Worm (Caenorhabditis elegans): ENCODE results near the gene htz-1.

htz-1 gene

ce11 chrIV:4422029-4422428 lies 24.0 kb upstream of the htz-1 start, which contains the start of gene clec-175:
Gene clec-175, plus strand, starts transcription at chrIV:4422329.
- no peak for TF ChIP-seq ceh-27 (GFP tag; optimal IDR thresholded peaks at IDR 0.05)
- no peak for TF ChIP-seq F39B2.1 (GFP tag; IDR thresholded peaks at IDR 0.05)
- no peak for TF ChIP-seq ztf-3 (GFP tag; optimal IDR thresholded peaks at IDR 0.05)
- no peak for TF ChIP-seq C06A6.2 (GFP tag; conservative IDR thresholded peaks at IDR 0.05)
- TF ChIP-seq nfyb-1 (GFP tag; IDR thresholded peaks at IDR 0.05), result no peak
- TF ChIP-seq B0035.1 (tag; optimal IDR thresholded peaks at IDR 0.05), result no peak
- TF ChIP-seq ztf-18 (tag; optimal IDR thresholded peaks at IDR 0.05), result no peak
- no peak for TF ChIP-seq K11D2.4 (GFP tag; IDR thresholded peaks at IDR 0.05)
- TF ChIP-seq dpff-1 (tag; optimal IDR thresholded peaks at IDR 0.05), result no peak
- TF ChIP-seq hrde-1 (tag; optimal IDR thresholded peaks at IDR 0.05; ENCODE audit: borderline replicate concordance), result no peak
- TF ChIP-seq madf-3 (GFP tag; IDR thresholded peaks at IDR 0.05), result no peak
- TF ChIP-seq nhr-120 (GFP tag; IDR thresholded peaks at IDR 0.05), result no peak
- no peak for TF ChIP-seq snpc-4 (GFP tag; optimal IDR thresholded peaks at IDR 0.05)
- TF ChIP-seq snpc-4 (tag; optimal IDR thresholded peaks at IDR 0.05), result no peak

ce11 chrIV:4423026-4423425 lies 23.0 kb upstream of the htz-1 start:
- TF ChIP-seq nfya-2 (GFP tag; IDR thresholded peaks at IDR 0.05) (no peak), hmg-1.2 (GFP tag; IDR thresholded peaks at IDR 0.05) (no peak), lag-1 (GFP tag; IDR thresholded peaks at IDR 0.05) (no peak), ama-1 (optimal IDR thresholded peaks at IDR 0.05) (no peak), ama-1 (GFP tag; optimal IDR thresholded peaks at IDR 0.05) (no peak), nhr-179 (tag; optimal IDR thresholded peaks at IDR 0.05) (no peak), mxl-1 (tag; optimal IDR thresholded peaks at IDR 0.05) (no peak), atf-7 (tag; optimal IDR thresholded peaks at IDR 0.05) (no peak), gei-17 (GFP tag; optimal IDR thresholded peaks at IDR 0.05) (no peak), aptf-2 (GFP tag; conservative IDR thresholded peaks at IDR 0.05) (no peak), athp-1 (tag; optimal IDR thresholded peaks at IDR 0.05) (no peak), C17E4.6 (GFP tag; IDR thresholded peaks at IDR 0.05) (no peak), B0261.1 (tag; optimal IDR thresholded peaks at IDR 0.05) (no peak), mes-4 (tag; optimal IDR thresholded peaks at IDR 0.05) (no peak), egl-44 (GFP tag; IDR thresholded peaks at IDR 0.05) (no peak), let-526 (GFP tag; IDR thresholded peaks at IDR 0.05) (no peak), xnd-1 (tag; optimal IDR thresholded peaks at IDR 0.05) (no peak)

- no peak for TF ChIP-seq pbrm-1 (GFP tag; IDR thresholded peaks at IDR 0.05)
- peak; percentile 48; the same call in 1 of the 2 replicates for TF ChIP-seq nfyb-1 (GFP tag; IDR thresholded peaks at IDR 0.05)
Measured at ce11 chrIV:4423885-4424284, 22.1 kb upstream of the htz-1 start.

- TF ChIP-seq sdz-38 (tag; optimal IDR thresholded peaks at IDR 0.05) (no peak), madf-8 (GFP tag; conservative IDR thresholded peaks at IDR 0.05) (no peak), ceh-100 (GFP tag; IDR thresholded peaks at IDR 0.05) (no peak), unc-130 (GFP tag; optimal IDR thresholded peaks at IDR 0.05) (no peak), T26A5.8 (tag; optimal IDR thresholded peaks at IDR 0.05) (no peak), snpc-3.4 (tag; optimal IDR thresholded peaks at IDR 0.05) (no peak), lir-1 (GFP tag; conservative IDR thresholded peaks at IDR 0.05) (no peak), rpc-1 (optimal IDR thresholded peaks at IDR 0.05) (no peak), rpc-1 (tag; optimal IDR thresholded peaks at IDR 0.05) (no peak), nhr-80 (tag; optimal IDR thresholded peaks at IDR 0.05) (no peak), ztf-28 (GFP tag; IDR thresholded peaks at IDR 0.05) (no peak), let-607 (tag; optimal IDR thresholded peaks at IDR 0.05) (no peak), F37B4.10 (GFP tag; IDR thresholded peaks at IDR 0.05) (no peak), bed-1 (GFP tag; IDR thresholded peaks at IDR 0.05) (no peak), C17E4.6 (GFP tag; IDR thresholded peaks at IDR 0.05) (no peak), ztf-6 (GFP tag; IDR thresholded peaks at IDR 0.05) (no peak), chd-7 (tag; optimal IDR thresholded peaks at IDR 0.05) (no peak), ztf-25 (GFP tag; IDR thresholded peaks at IDR 0.05) (no peak)
Measured at ce11 chrIV:4429901-4430300, 16.1 kb upstream of the htz-1 start, which contains the start of the genes str-185 and R08C7.5. Gene str-185, minus strand, starts transcription at chrIV:4430001. Gene R08C7.5, plus strand, starts transcription at chrIV:4430229.
